Worm (Caenorhabditis elegans) whole organism, L4 larva: ENCODE data around the gene C05B5.11.

Experiments
- F37D6.2 ChIP-seq: sonication (generic microtip); optimal IDR thresholded peaks from 2 replicates; lab custom pipeline; 2016; ENCODE audit warnings: mild to moderate bottlenecking, missing genetic modification characterization, missing compliant biosample characterization
- R02D3.7 ChIP-seq: fragments of 150-350 bp; sonication (generic microtip); optimal IDR thresholded peaks from 3 replicates; lab custom pipeline; 2014; ENCODE audit warnings: missing biosample characterization, missing genetic modification characterization
- ZK546.5 ChIP-seq, 2 experiments: sonication (generic microtip); optimal IDR thresholded peaks; 2 replicates each; lab custom pipeline; 2017; ENCODE audit warnings: missing biosample characterization in 2 of 2, missing genetic modification characterization in 2 of 2
- aha-1 ChIP-seq: fragments of 150-350 bp; peaks from one replicate; lab custom pipeline; 2014; ENCODE audit warnings: missing biosample characterization, missing genetic modification characterization
- ama-1 ChIP-seq: fragments of 150-350 bp; optimal IDR thresholded peaks from 2 replicates; lab custom pipeline; 2014; ENCODE audit warnings: inconsistent platforms, mixed read lengths
- ceh-62 ChIP-seq: sonication (generic microtip); optimal IDR thresholded peaks from 2 replicates; lab custom pipeline; 2017; ENCODE audit warnings: missing biosample characterization, missing genetic modification characterization
- ceh-82 ChIP-seq: sonication (generic microtip); optimal IDR thresholded peaks from 2 replicates; lab custom pipeline; 2017; ENCODE audit warnings: missing biosample characterization, missing genetic modification characterization
- daf-16 ChIP-seq, 3 experiments: sonication (generic microtip); optimal IDR thresholded peaks; 2 replicates each; lab custom pipeline; 2016 to 2017; ENCODE audit warnings: missing genetic modification characterization in 3 of 3, missing genetic modification reagents in 3 of 3, mild to moderate bottlenecking in 2 of 3, missing compliant biosample characterization in 2 of 3, missing biosample characterization in 1 of 3, moderate library complexity in 1 of 3
- daf-19 ChIP-seq: fragments of 200-800 bp; sonication (Bioruptor generic); conservative IDR thresholded peaks from 2 replicates; pipeline ENCODE4 v1.3.6; 2022; ENCODE audit warnings: missing genetic modification characterization, missing compliant biosample characterization
- daf-8 ChIP-seq: fragments of 200-800 bp; sonication (Bioruptor generic); IDR thresholded peaks from 2 replicates; pipeline ENCODE4 v1.3.6; 2022; ENCODE audit warnings: missing genetic modification characterization, missing compliant biosample characterization
- duxl-1 ChIP-seq: sonication (generic microtip); optimal IDR thresholded peaks from 2 replicates; lab custom pipeline; 2016; ENCODE audit warnings: mild to moderate bottlenecking, missing genetic modification characterization, moderate library complexity, missing compliant biosample characterization; ENCODE audit not compliant: poor library complexity
- dve-1 ChIP-seq: sonication (generic microtip); optimal IDR thresholded peaks from 2 replicates; lab custom pipeline; 2017; ENCODE audit warnings: antibody characterized with exemption, mild to moderate bottlenecking, missing genetic modification characterization, missing compliant biosample characterization; ENCODE audit not compliant: insufficient read depth
- egl-43 ChIP-seq: fragments of 200-800 bp; sonication (Bioruptor generic); IDR thresholded peaks from 2 replicates; pipeline ENCODE4 v1.3.6; 2022; ENCODE audit warnings: missing genetic modification reagents, missing genetic modification characterization, missing compliant biosample characterization
- fkh-10 ChIP-seq: fragments of 150-350 bp; optimal IDR thresholded peaks from 2 replicates; lab custom pipeline; 2014; ENCODE audit warnings: missing biosample characterization, missing genetic modification reagents, missing genetic modification characterization
- fos-1 ChIP-seq: fragments of 150-350 bp; optimal IDR thresholded peaks from 2 replicates; lab custom pipeline; 2014; ENCODE audit warnings: missing biosample characterization, missing genetic modification characterization
- hlh-11 ChIP-seq: fragments of 200-800 bp; sonication (Bioruptor generic); optimal IDR thresholded peaks from 2 replicates; lab custom pipeline; 2018; ENCODE audit warnings: mild to moderate bottlenecking, missing genetic modification characterization, missing compliant biosample characterization
- hlh-30 ChIP-seq: sonication (generic microtip); optimal IDR thresholded peaks from 2 replicates; lab custom pipeline; 2017; ENCODE audit warnings: antibody characterized with exemption, mild to moderate bottlenecking, missing genetic modification characterization, missing compliant biosample characterization; ENCODE audit not compliant: insufficient read depth
- hmg-1.1 ChIP-seq: fragments of 200-800 bp; sonication (Bioruptor generic); IDR thresholded peaks from 2 replicates; pipeline ENCODE4 v1.3.6; 2022; ENCODE audit warnings: missing genetic modification reagents, missing genetic modification characterization, missing compliant biosample characterization
- lin-1 ChIP-seq: fragments of 200-800 bp; sonication (Bioruptor generic); IDR thresholded peaks from 2 replicates; pipeline ENCODE4 v1.3.6; 2022; ENCODE audit warnings: missing genetic modification reagents, missing genetic modification characterization, missing compliant biosample characterization
- lin-15B ChIP-seq: fragments of 150-350 bp; sonication (generic microtip); optimal IDR thresholded peaks from 3 replicates; lab custom pipeline; 2014; ENCODE audit warnings: missing biosample characterization, missing genetic modification characterization
- lin-39 ChIP-seq: fragments of 150-350 bp; optimal IDR thresholded peaks from 2 replicates; lab custom pipeline; 2014; ENCODE audit warnings: missing biosample characterization, missing genetic modification reagents, missing genetic modification characterization
- lsy-2 ChIP-seq, 2 experiments: fragments of 150-350 bp in 1 of 2; sonication (generic microtip) in 1 of 2; optimal IDR thresholded peaks; 2 replicates each; lab custom pipeline; 2014 to 2017; ENCODE audit warnings: missing biosample characterization in 2 of 2, missing genetic modification characterization in 2 of 2
- mdl-1 ChIP-seq, 2 experiments: fragments of 150-350 bp in 1 of 2; sonication (generic microtip) in 1 of 2; optimal IDR thresholded peaks; 2 replicates each; lab custom pipeline; 2014 to 2017; ENCODE audit warnings: missing biosample characterization in 2 of 2, missing genetic modification characterization in 2 of 2
- mep-1 ChIP-seq: fragments of 150-350 bp; sonication (generic microtip); optimal IDR thresholded peaks from 3 replicates; lab custom pipeline; 2014; ENCODE audit warnings: missing biosample characterization, missing genetic modification characterization
- nhr-102 ChIP-seq: sonication (generic microtip); optimal IDR thresholded peaks from 2 replicates; lab custom pipeline; 2016; ENCODE audit warnings: mild to moderate bottlenecking, missing genetic modification characterization, moderate library complexity, missing compliant biosample characterization
- nhr-11 ChIP-seq: fragments of 150-350 bp; optimal IDR thresholded peaks from 2 replicates; lab custom pipeline; 2014; ENCODE audit warnings: missing biosample characterization, missing genetic modification characterization
- nhr-28 ChIP-seq: fragments of 150-350 bp; optimal IDR thresholded peaks from 2 replicates; lab custom pipeline; 2014; ENCODE audit warnings: missing biosample characterization, missing genetic modification characterization
- nhr-41 ChIP-seq: fragments of 200-800 bp; sonication (Bioruptor generic); IDR thresholded peaks from 2 replicates; pipeline ENCODE4 v1.3.6; 2022; ENCODE audit warnings: missing genetic modification reagents, missing genetic modification characterization, missing compliant biosample characterization
- nhr-76 ChIP-seq: fragments of 150-350 bp; optimal IDR thresholded peaks from 2 replicates; lab custom pipeline; 2014; ENCODE audit warnings: missing biosample characterization, missing genetic modification characterization
- pha-4 ChIP-seq, 2 experiments: fragments of 150-350 bp in 1 of 2; fragments of 200-800 bp in 1 of 2; sonication (Bioruptor generic) in 1 of 2; IDR thresholded peaks in 1 of 2; optimal IDR thresholded peaks in 1 of 2; 2 replicates each; pipeline versions ENCODE4 v1.3.6 to Lab custom; 2014 to 2022; ENCODE audit warnings: missing genetic modification characterization in 2 of 2, missing genetic modification reagents in 2 of 2, missing biosample characterization in 1 of 2, missing compliant biosample characterization in 1 of 2
- php-3 ChIP-seq: fragments of 200-800 bp; sonication (Bioruptor generic); IDR thresholded peaks from 2 replicates; pipeline ENCODE4 v1.3.6; 2022; ENCODE audit warnings: missing genetic modification reagents, missing genetic modification characterization, missing compliant biosample characterization
- rbr-2 ChIP-seq: sonication (generic microtip); optimal IDR thresholded peaks from 2 replicates; lab custom pipeline; 2016; ENCODE audit warnings: missing genotype, missing genetic modification characterization, missing compliant biosample characterization
- saeg-2 ChIP-seq: fragments of 200-800 bp; sonication (Bioruptor generic); IDR thresholded peaks from 2 replicates; pipeline ENCODE4 v1.3.6; 2022; ENCODE audit warnings: missing genetic modification reagents, missing genetic modification characterization, missing compliant biosample characterization
- set-16 ChIP-seq: fragments of 200-800 bp; sonication (Bioruptor generic); IDR thresholded peaks from 2 replicates; pipeline ENCODE4 v1.3.6; 2022; ENCODE audit warnings: missing genetic modification reagents, missing genetic modification characterization, missing compliant biosample characterization
- skn-1 ChIP-seq: fragments of 150-350 bp; optimal IDR thresholded peaks from 2 replicates; lab custom pipeline; 2014; ENCODE audit warnings: missing biosample characterization, missing genetic modification characterization
- spr-3 ChIP-seq: fragments of 200-800 bp; sonication (Bioruptor generic); optimal IDR thresholded peaks from 2 replicates; lab custom pipeline; 2018; ENCODE audit warnings: mild to moderate bottlenecking, missing genetic modification characterization, missing compliant biosample characterization
- unc-130 ChIP-seq: sonication (generic microtip); optimal IDR thresholded peaks from 2 replicates; lab custom pipeline; 2016; ENCODE audit warnings: missing genetic modification reagents, missing genetic modification characterization, missing compliant biosample characterization
- unc-62 ChIP-seq, 3 experiments: fragments of 150-350 bp in 1 of 3; sonication (generic microtip); optimal IDR thresholded peaks in 2 of 3; peaks in 1 of 3; 1 replicate in 1 of 3; 2 replicates in 2 of 3; lab custom pipeline; 2014 to 2017; ENCODE audit warnings: missing biosample characterization in 3 of 3, missing genetic modification characterization in 3 of 3, missing genetic modification reagents in 3 of 3, missing genotype in 1 of 3
- zfp-2 ChIP-seq: sonication (generic microtip); optimal IDR thresholded peaks from 2 replicates; lab custom pipeline; 2016; ENCODE audit warnings: mild to moderate bottlenecking, missing genetic modification characterization, missing compliant biosample characterization
- zip-11 ChIP-seq: fragments of 200-800 bp; sonication (Bioruptor generic); IDR thresholded peaks from 2 replicates; pipeline ENCODE4 v1.3.6; 2022; ENCODE audit warnings: missing genetic modification characterization, missing compliant biosample characterization
- zip-2 ChIP-seq: fragments of 150-350 bp; optimal IDR thresholded peaks from 2 replicates; lab custom pipeline; 2014; ENCODE audit warnings: missing biosample characterization, missing genetic modification characterization
- ztf-7 ChIP-seq: fragments of 150-350 bp; optimal IDR thresholded peaks from 2 replicates; lab custom pipeline; 2014; ENCODE audit warnings: missing biosample characterization, missing genetic modification characterization

Gene C05B5.11

DNA sequence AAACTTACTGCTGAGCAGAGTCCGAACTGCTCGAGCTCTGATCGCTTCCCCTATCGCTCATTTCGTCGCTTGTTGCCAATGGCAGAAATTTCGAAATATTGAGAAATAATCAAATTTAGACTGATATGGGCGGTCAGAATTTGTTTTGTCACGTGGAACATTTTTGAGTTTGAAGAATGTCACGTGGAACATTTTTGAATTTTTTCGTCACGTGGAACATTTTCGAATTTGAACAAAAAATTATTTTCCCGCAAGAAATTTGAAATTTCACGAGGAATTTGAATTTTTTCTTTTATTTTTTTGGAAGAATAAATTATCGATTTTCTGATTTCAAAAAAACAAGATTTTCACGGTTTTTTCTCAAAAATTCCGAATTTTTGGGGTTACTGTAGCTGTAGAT, 5.8 kb downstream of the C05B5.11 start, which contains the start of gene fbxa-155:
Gene fbxa-155, minus strand, starts transcription at position 101 of the 400 bp plus-strand sequence.
- TF ChIP-seq lin-15B (tag; lab: Kevin White, UChicago) (no peak), nhr-11 (tag; lab: Kevin White, UChicago) (no peak), ama-1 (lab: Kevin White, UChicago) (no peak), hmg-1.1 (no peak), fos-1 (tag; lab: Kevin White, UChicago) (no peak), lin-1 (GFP tag; lab: Robert Waterston, UW) (no peak), hlh-11 (tag; lab: Kevin White, UChicago) (no peak), mep-1 (tag; lab: Kevin White, UChicago) (no peak), nhr-102 (no peak), spr-3 (GFP tag; lab: Kevin White, UChicago) (no peak), F37D6.2 (no peak), egl-43 (no peak)

DNA sequence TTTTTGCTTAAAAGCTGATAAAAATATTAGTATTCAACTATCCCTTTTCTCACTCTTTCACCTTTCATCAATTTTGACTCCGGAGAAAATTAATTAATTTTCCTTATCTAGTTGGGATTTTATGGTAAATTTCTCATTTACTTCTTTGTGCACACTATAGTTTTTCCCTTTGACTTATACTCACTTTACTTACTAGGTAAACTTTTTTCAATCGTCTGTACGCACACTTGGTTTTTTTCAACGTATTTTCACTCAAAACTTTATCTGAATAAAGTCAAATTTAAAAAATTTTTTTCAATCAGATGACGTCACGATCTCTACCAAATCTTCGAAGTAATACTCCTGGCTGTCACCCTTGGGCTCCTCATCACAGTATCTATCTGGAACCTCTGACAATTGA, 7.8 kb downstream of the C05B5.11 start, which contains the start of gene C05B5.16:
Gene C05B5.16, plus strand, starts transcription at position 301 of the 400 bp plus-strand sequence.
- TF ChIP-seq lsy-2 (tag; optimal IDR thresholded peaks at IDR 0.05; lab: Kevin White, UChicago) (no peak), spr-3 (GFP tag; lab: Kevin White, UChicago) (no peak), nhr-102 (no peak), aha-1 (tag; lab: Kevin White, UChicago) (no peak), skn-1 (tag; lab: Kevin White, UChicago) (no peak), lin-39 (tag; lab: Kevin White, UChicago) (no peak), R02D3.7 (tag; lab: Kevin White, UChicago) (no peak), ZK546.5 (tag; optimal IDR thresholded peaks at IDR 0.05; lab: Kevin White, UChicago) (no peak), ama-1 (lab: Kevin White, UChicago) (no peak)

DNA sequence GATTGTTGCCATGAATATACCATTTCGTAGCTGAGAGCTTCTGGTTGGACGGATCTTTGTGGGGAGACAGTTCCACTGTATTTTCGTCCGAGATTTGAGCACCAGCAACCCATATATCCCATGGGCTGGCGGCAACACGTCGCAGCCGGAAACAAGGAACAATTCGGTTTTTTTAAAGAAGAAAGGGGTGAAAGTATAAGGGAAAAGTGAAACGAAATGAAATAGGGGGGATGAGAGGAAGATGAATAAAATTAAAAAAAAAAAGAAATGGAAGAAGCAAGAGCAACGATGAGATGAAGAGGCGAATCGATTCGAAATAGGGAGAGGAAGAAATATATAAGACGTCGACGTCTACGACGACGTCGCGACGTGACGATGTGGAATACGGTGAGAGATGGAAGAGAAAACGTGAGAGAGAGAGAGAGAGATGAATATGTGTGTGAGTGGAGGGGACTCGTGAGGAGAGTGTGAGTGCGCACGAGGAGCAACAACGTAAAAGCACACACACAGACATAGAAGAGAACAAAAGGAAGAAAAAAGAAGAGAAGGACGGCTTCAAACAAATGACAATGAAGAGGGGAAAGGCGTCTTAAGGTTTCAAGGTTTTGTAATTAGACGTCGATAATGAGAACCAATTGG, 12.2 kb downstream of the C05B5.11 start, which contains the start of gene rgs-1:
Gene rgs-1, minus strand, starts transcription at position 146 of the 639 bp plus-strand sequence.
- no peak for TF ChIP-seq daf-19 (GFP tag; lab: Robert Waterston, UW)
- no peak for TF ChIP-seq daf-8 (GFP tag; lab: Robert Waterston, UW)
- no peak for TF ChIP-seq zip-11 (GFP tag; lab: Robert Waterston, UW)
- TF ChIP-seq nhr-28 (tag; lab: Kevin White, UChicago): no peak
- TF ChIP-seq aha-1 (tag; lab: Kevin White, UChicago): peak; percentile 32
- TF ChIP-seq saeg-2 (GFP tag; lab: Robert Waterston, UW): no peak
- no peak for TF ChIP-seq lin-39 (tag; lab: Kevin White, UChicago)
- no peak for TF ChIP-seq ceh-62 (tag; lab: Kevin White, UChicago)
- TF ChIP-seq spr-3 (GFP tag; lab: Kevin White, UChicago): no peak
- TF ChIP-seq set-16: no peak
- no peak for TF ChIP-seq fos-1 (tag; lab: Kevin White, UChicago)
- TF ChIP-seq zfp-2: no peak
- TF ChIP-seq unc-130: no peak
- peak; percentile 89 for TF ChIP-seq hlh-30 (tag; lab: Kevin White, UChicago)
- no peak for TF ChIP-seq nhr-41
- TF ChIP-seq fkh-10: peak; percentile 37
- TF ChIP-seq rbr-2 (tag; lab: Kevin White, UChicago): peak; percentile 56
- TF ChIP-seq nhr-76 (tag; lab: Kevin White, UChicago): no peak
- no peak for TF ChIP-seq zip-2 (tag; lab: Kevin White, UChicago)
- TF ChIP-seq daf-16 (GFP tag; optimal IDR thresholded peaks at IDR 0.05; lab: Kevin White, UChicago): no peak
- TF ChIP-seq daf-16 (tag; optimal IDR thresholded peaks at IDR 0.05; lab: Kevin White, UChicago): no peak
- no peak for TF ChIP-seq dve-1 (tag; lab: Kevin White, UChicago)
- peak; percentile 45 to 53 for TF ChIP-seq lsy-2 (tag; optimal IDR thresholded peaks at IDR 0.05; lab: Kevin White, UChicago)
- TF ChIP-seq duxl-1: no peak
- TF ChIP-seq pha-4 (GFP tag; IDR thresholded peaks at IDR 0.05; lab: Robert Waterston, UW): no peak
- no peak for TF ChIP-seq pha-4 (tag; optimal IDR thresholded peaks at IDR 0.05; lab: Kevin White, UChicago)
- peak in 1 of 2 experiments; percentile 95 for TF ChIP-seq unc-62 (GFP tag; optimal IDR thresholded peaks at IDR 0.05 in 1 of 2; lab: Kevin White, UChicago)
- TF ChIP-seq unc-62 (tag; optimal IDR thresholded peaks at IDR 0.05; lab: Kevin White, UChicago): no peak
- peak in 1 of 2 experiments; percentile 85 for TF ChIP-seq mdl-1 (tag; optimal IDR thresholded peaks at IDR 0.05; lab: Kevin White, UChicago)
- TF ChIP-seq ceh-82 (tag; lab: Kevin White, UChicago): no peak
- no peak for TF ChIP-seq ztf-7 (tag; lab: Kevin White, UChicago)
- peak; percentile 64 for TF ChIP-seq hmg-1.1
- TF ChIP-seq php-3: no peak
